Fruit fly (Drosophila melanogaster): ENCODE results near the gene Ald1.

Ald1 gene

dm6 chr3R:26228026-26228635, 33.3 kb downstream of the Ald1 start (continued):
- TF ChIP-seq klu (GFP tag; IDR thresholded peaks at IDR 0.05) (peak; percentile 67), fu2 (GFP tag; optimal IDR thresholded peaks at IDR 0.05) (peak; percentile 49), Blimp-1 (GFP tag; optimal IDR thresholded peaks at IDR 0.05) (peak; percentile 88), CG7786 (GFP tag; optimal IDR thresholded peaks at IDR 0.05) (peak; percentile 87), CG13424 (tag; optimal IDR thresholded peaks at IDR 0.05) (peak; percentile 80), CG34376 (GFP tag; optimal IDR thresholded peaks at IDR 0.05) (peak; percentile 64), CoRest (tag; optimal IDR thresholded peaks at IDR 0.05) (peak; percentile 66), br (optimal IDR thresholded peaks at IDR 0.05) (no peak), Gsc (GFP tag; IDR thresholded peaks at IDR 0.05) (no peak), croc (GFP tag; conservative IDR thresholded peaks at IDR 0.05) (peak; percentile 51), CG8478 (optimal IDR thresholded peaks at IDR 0.05) (no peak), Hey (tag; optimal IDR thresholded peaks at IDR 0.05) (peak; percentile 85), HHEX (GFP tag; optimal IDR thresholded peaks at IDR 0.05) (peak; percentile 88), dm (GFP tag; optimal IDR thresholded peaks at IDR 0.05) (peak; percentile 67), Six4 (GFP tag; optimal IDR thresholded peaks at IDR 0.05) (peak; percentile 64), Atf-2 (GFP tag; optimal IDR thresholded peaks at IDR 0.05) (peak; percentile 86), salm (tag; optimal IDR thresholded peaks at IDR 0.05) (peak; percentile 67), pfk (GFP tag; optimal IDR thresholded peaks at IDR 0.05) (peak; percentile 81), CG7372 (GFP tag; IDR thresholded peaks at IDR 0.05) (0 out of 2 replicates have a peak, but pooled peaks have one; percentile 55), jigr1 (GFP tag; IDR thresholded peaks at IDR 0.05) (no peak), CG15479 (GFP tag; optimal IDR thresholded peaks at IDR 0.05) (no peak), Dref (GFP tag; IDR thresholded peaks at IDR 0.05) (peak; percentile 21; the same call in 1 of the 2 replicates), pzg (GFP tag; optimal IDR thresholded peaks at IDR 0.05) (no peak), CG6654 (GFP tag; optimal IDR thresholded peaks at IDR 0.05) (peak; percentile 35), Fer3 (tag; optimal IDR thresholded peaks at IDR 0.05) (peak; percentile 91), hbn (GFP tag; IDR thresholded peaks at IDR 0.05; ENCODE audit: partially characterized antibody) (no peak), D19B (GFP tag; optimal IDR thresholded peaks at IDR 0.05) (peak; percentile 61), Drgx (GFP tag; IDR thresholded peaks at IDR 0.05) (no peak), ab (GFP tag; optimal IDR thresholded peaks at IDR 0.05) (no peak), NC2α (GFP tag; optimal IDR thresholded peaks at IDR 0.05) (peak; percentile 85), CG1529 (GFP tag; optimal IDR thresholded peaks at IDR 0.05) (peak; percentile 88), Optix (GFP tag; IDR thresholded peaks at IDR 0.05) (peak; percentile 78), CG11723 (GFP tag; optimal IDR thresholded peaks at IDR 0.05) (peak; percentile 74), crc (GFP tag; optimal IDR thresholded peaks at IDR 0.05) (peak; percentile 75), lab (GFP tag; optimal IDR thresholded peaks at IDR 0.05) (peak; percentile 97), unc-4 (GFP tag; IDR thresholded peaks at IDR 0.05; ENCODE audit: partially characterized antibody) (no peak), Eip74EF (GFP tag; optimal IDR thresholded peaks at IDR 0.05) (peak in 1 of 2 experiments; percentile 85), CG33213 (GFP tag; optimal IDR thresholded peaks at IDR 0.05) (peak; percentile 95), psq (GFP tag; optimal IDR thresholded peaks at IDR 0.05) (peak; percentile 74), lbe (GFP tag; optimal IDR thresholded peaks at IDR 0.05) (no peak), toy (GFP tag; IDR thresholded peaks at IDR 0.05) (peak; percentile 81), CG14441 (GFP tag; IDR thresholded peaks at IDR 0.05) (peak; percentile 55; the same call in 1 of the 2 replicates), Oaz (GFP tag; IDR thresholded peaks at IDR 0.05) (peak; percentile 51; the same call in 1 of the 2 replicates), CG12659 (GFP tag; optimal IDR thresholded peaks at IDR 0.05) (peak; percentile 82), tup (GFP tag; optimal IDR thresholded peaks at IDR 0.05) (peak; percentile 92), hkb (optimal IDR thresholded peaks at IDR 0.05) (no peak), hkb (GFP tag; IDR thresholded peaks at IDR 0.05) (peak; percentile 89), sd (tag; optimal IDR thresholded peaks at IDR 0.05) (peak; percentile 57), shn (GFP tag; optimal IDR thresholded peaks at IDR 0.05) (peak; percentile 80), CG11398 (GFP tag; optimal IDR thresholded peaks at IDR 0.05) (peak; percentile 90), CG17359 (tag; optimal IDR thresholded peaks at IDR 0.05) (peak; percentile 92)
